Worm (Caenorhabditis elegans) whole organism, L3 larva: ENCODE measurements around the gene T26A5.2.

Experiments
- aly-2 ChIP-seq: fragments of 150-350 bp; optimal IDR thresholded peaks from 2 replicates; lab custom pipeline; 2014; ENCODE audit warnings: missing biosample characterization, missing genetic modification characterization
- fkh-10 ChIP-seq: sonication (generic microtip); optimal IDR thresholded peaks from 2 replicates; lab custom pipeline; 2017; ENCODE audit warnings: missing biosample characterization, missing genetic modification reagents, missing genetic modification characterization
- lin-15B ChIP-seq: fragments of 150-350 bp; optimal IDR thresholded peaks from 2 replicates; lab custom pipeline; 2014; ENCODE audit warnings: missing biosample characterization, missing genetic modification characterization
- zag-1 ChIP-seq: fragments of 150-350 bp; optimal IDR thresholded peaks from 2 replicates; lab custom pipeline; 2014; ENCODE audit warnings: missing biosample characterization, missing genetic modification characterization

- TF ChIP-seq fkh-10 (GFP tag; lab: Kevin White, UChicago) (no peak), lin-15B (tag; lab: Kevin White, UChicago) (no peak), zag-1 (no peak), aly-2 (tag; lab: Kevin White, UChicago) (no peak)
These were observed 41.2 kb downstream of the T26A5.2 start for ce11 chrIII:6508327-6508726.
